Worm (Caenorhabditis elegans) whole organism, late embryonic: Measurements from ENCODE around the gene F23F12.13.
A peak's percentile ranks its signal among the peaks of the same experiment; 100 is the strongest.

Experiments
- C38D4.7 ChIP-seq: fragments of 200-800 bp; sonication (Bioruptor generic); optimal IDR thresholded peaks from 2 replicates; lab custom pipeline; 2018; ENCODE audit warnings: mild to moderate bottlenecking, missing genetic modification characterization, moderate library complexity, missing compliant biosample characterization
- K02D7.2 ChIP-seq: sonication (generic microtip); optimal IDR thresholded peaks from 2 replicates; lab custom pipeline; 2017; ENCODE audit warnings: mild to moderate bottlenecking, missing genetic modification characterization, missing compliant biosample characterization
- K09A11.1 ChIP-seq: sonication (generic microtip); optimal IDR thresholded peaks from 2 replicates; lab custom pipeline; 2017; ENCODE audit warnings: antibody characterized with exemption, mild to moderate bottlenecking, missing genetic modification characterization, missing compliant biosample characterization; ENCODE audit not compliant: insufficient read depth
- ahr-1 ChIP-seq: sonication (generic microtip); optimal IDR thresholded peaks from 2 replicates; lab custom pipeline; 2016; ENCODE audit warnings: missing genetic modification characterization, missing compliant biosample characterization
- ceh-14 ChIP-seq: sonication (generic microtip); optimal IDR thresholded peaks from 2 replicates; lab custom pipeline; 2016; ENCODE audit warnings: missing genotype, missing genetic modification characterization, missing compliant biosample characterization
- ceh-18 ChIP-seq: sonication (generic microtip); optimal IDR thresholded peaks from 2 replicates; lab custom pipeline; 2016; ENCODE audit warnings: missing genetic modification characterization, missing compliant biosample characterization
- ceh-19 ChIP-seq: fragments of 200-800 bp; sonication (Bioruptor generic); optimal IDR thresholded peaks from 2 replicates; lab custom pipeline; 2018; ENCODE audit warnings: mild to moderate bottlenecking, missing genetic modification characterization, missing compliant biosample characterization
- ceh-2 ChIP-seq: sonication (generic microtip); optimal IDR thresholded peaks from 2 replicates; lab custom pipeline; 2016; ENCODE audit warnings: missing genotype, missing genetic modification characterization, missing compliant biosample characterization
- ceh-22 ChIP-seq: sonication (generic microtip); optimal IDR thresholded peaks from 2 replicates; lab custom pipeline; 2017; ENCODE audit warnings: missing biosample characterization, missing genetic modification characterization
- ceh-24 ChIP-seq: sonication (generic microtip); optimal IDR thresholded peaks from 2 replicates; lab custom pipeline; 2016; ENCODE audit warnings: mild to moderate bottlenecking, missing genetic modification characterization, missing compliant biosample characterization
- ceh-30 ChIP-seq: fragments of 150-350 bp; optimal IDR thresholded peaks from 2 replicates; lab custom pipeline; 2014; ENCODE audit warnings: missing biosample characterization, missing genetic modification characterization
- ceh-31 ChIP-seq: sonication (generic microtip); optimal IDR thresholded peaks from 2 replicates; lab custom pipeline; 2016; ENCODE audit warnings: missing genetic modification characterization, missing compliant biosample characterization
- ceh-45 ChIP-seq: fragments of 200-800 bp; sonication (Bioruptor generic); IDR thresholded peaks from 2 replicates; pipeline ENCODE4 v1.3.6; 2022; ENCODE audit warnings: missing genetic modification reagents, missing genetic modification characterization, missing compliant biosample characterization
- ceh-48 ChIP-seq: sonication (generic microtip); optimal IDR thresholded peaks from 2 replicates; lab custom pipeline; 2016; ENCODE audit warnings: missing genetic modification characterization, inconsistent platforms, missing compliant biosample characterization
- ceh-9 ChIP-seq: sonication (generic microtip); optimal IDR thresholded peaks from 2 replicates; lab custom pipeline; 2016; ENCODE audit warnings: mild to moderate bottlenecking, missing genetic modification characterization, inconsistent platforms, missing compliant biosample characterization
- che-1 ChIP-seq: sonication (generic microtip); optimal IDR thresholded peaks from 2 replicates; lab custom pipeline; 2016; ENCODE audit warnings: mild to moderate bottlenecking, missing genetic modification characterization, missing compliant biosample characterization
- dve-1 ChIP-seq: sonication (generic microtip); optimal IDR thresholded peaks from 2 replicates; lab custom pipeline; 2017; ENCODE audit warnings: antibody characterized with exemption, mild to moderate bottlenecking, missing genetic modification characterization, missing compliant biosample characterization
- elt-2 ChIP-seq: sonication (generic microtip); optimal IDR thresholded peaks from 2 replicates; lab custom pipeline; 2016; ENCODE audit warnings: missing genetic modification reagents, missing genetic modification characterization, missing compliant biosample characterization
- elt-4 ChIP-seq: sonication (generic microtip); optimal IDR thresholded peaks from 2 replicates; lab custom pipeline; 2016; ENCODE audit warnings: missing genetic modification characterization, missing compliant biosample characterization
- ets-4 ChIP-seq: sonication (generic microtip); optimal IDR thresholded peaks from 2 replicates; lab custom pipeline; 2016; ENCODE audit warnings: missing genetic modification characterization, missing compliant biosample characterization
- fax-1 ChIP-seq: sonication (generic microtip); optimal IDR thresholded peaks from 2 replicates; lab custom pipeline; 2016; ENCODE audit warnings: missing genotype, missing genetic modification characterization, missing compliant biosample characterization
- fkh-6 ChIP-seq: sonication (generic microtip); optimal IDR thresholded peaks from 2 replicates; lab custom pipeline; 2016; ENCODE audit warnings: missing genetic modification characterization, missing compliant biosample characterization
- gmeb-2 ChIP-seq: sonication (generic microtip); optimal IDR thresholded peaks from 2 replicates; lab custom pipeline; 2016; ENCODE audit warnings: missing genetic modification characterization, inconsistent platforms, missing compliant biosample characterization
- hlh-13 ChIP-seq: fragments of 200-800 bp; sonication (Bioruptor generic); optimal IDR thresholded peaks from 2 replicates; lab custom pipeline; 2018; ENCODE audit warnings: mild to moderate bottlenecking, missing genetic modification characterization, missing compliant biosample characterization
- hlh-15 ChIP-seq: sonication (generic microtip); optimal IDR thresholded peaks from 2 replicates; lab custom pipeline; 2016; ENCODE audit warnings: missing genetic modification characterization, missing compliant biosample characterization
- hlh-30 ChIP-seq: sonication (generic microtip); optimal IDR thresholded peaks from 2 replicates; lab custom pipeline; 2017; ENCODE audit warnings: antibody characterized with exemption, missing genetic modification characterization, missing compliant biosample characterization; ENCODE audit not compliant: insufficient read depth
- hlh-8 ChIP-seq: sonication (generic microtip); optimal IDR thresholded peaks from 2 replicates; lab custom pipeline; 2016; ENCODE audit warnings: missing genotype, missing genetic modification characterization, missing compliant biosample characterization
- lim-6 ChIP-seq: sonication (generic microtip); optimal IDR thresholded peaks from 2 replicates; lab custom pipeline; 2016; ENCODE audit warnings: missing genetic modification characterization, missing compliant biosample characterization
- lin-11 ChIP-seq: fragments of 200-800 bp; sonication (Bioruptor generic); optimal IDR thresholded peaks from 2 replicates; lab custom pipeline; 2018; ENCODE audit warnings: mild to moderate bottlenecking, missing genetic modification characterization, missing compliant biosample characterization
- madf-2 ChIP-seq: sonication (generic microtip); optimal IDR thresholded peaks from 2 replicates; lab custom pipeline; 2017; ENCODE audit warnings: missing genetic modification characterization, missing compliant biosample characterization
- mec-3 ChIP-seq: sonication (generic microtip); optimal IDR thresholded peaks from 2 replicates; lab custom pipeline; 2016; ENCODE audit warnings: borderline replicate concordance, missing genetic modification characterization, missing compliant biosample characterization
- nfya-1 ChIP-seq: sonication (generic microtip); optimal IDR thresholded peaks from 2 replicates; lab custom pipeline; 2017; ENCODE audit warnings: missing genetic modification characterization, mild to moderate bottlenecking, missing compliant biosample characterization, antibody characterized with exemption, moderate library complexity
- nhr-232 ChIP-seq: sonication (generic microtip); optimal IDR thresholded peaks from 2 replicates; lab custom pipeline; 2016; ENCODE audit warnings: missing genetic modification characterization, missing compliant biosample characterization
- npax-4 ChIP-seq: sonication (generic microtip); optimal IDR thresholded peaks from 2 replicates; lab custom pipeline; 2016; ENCODE audit warnings: missing genetic modification characterization, missing compliant biosample characterization
- odd-2 ChIP-seq: sonication (generic microtip); optimal IDR thresholded peaks from 2 replicates; lab custom pipeline; 2017; ENCODE audit warnings: antibody characterized with exemption, mild to moderate bottlenecking, missing genetic modification characterization, missing compliant biosample characterization
- pag-3 ChIP-seq: sonication (generic microtip); optimal IDR thresholded peaks from 2 replicates; lab custom pipeline; 2016; ENCODE audit warnings: missing compliant biosample characterization, missing genetic modification characterization, borderline replicate concordance
- pax-1 ChIP-seq: fragments of 150-350 bp; optimal IDR thresholded peaks from 2 replicates; lab custom pipeline; 2014; ENCODE audit warnings: missing biosample characterization, missing genetic modification characterization
- pha-4 ChIP-seq: fragments of 150-350 bp; optimal IDR thresholded peaks from 2 replicates; lab custom pipeline; 2018; ENCODE audit warnings: missing biosample characterization, missing genetic modification reagents, missing genetic modification characterization
- pqm-1 ChIP-seq: sonication (generic microtip); optimal IDR thresholded peaks from 2 replicates; lab custom pipeline; 2016; ENCODE audit warnings: missing genetic modification characterization, missing compliant biosample characterization
- pros-1 ChIP-seq: fragments of 150-350 bp; optimal IDR thresholded peaks from 2 replicates; lab custom pipeline; 2014; ENCODE audit warnings: missing biosample characterization, missing genetic modification reagents, missing genetic modification characterization
- ref-2 ChIP-seq: sonication (generic microtip); optimal IDR thresholded peaks from 2 replicates; lab custom pipeline; 2016; ENCODE audit warnings: missing genetic modification characterization, missing compliant biosample characterization
- rnt-1 ChIP-seq: sonication (generic microtip); optimal IDR thresholded peaks from 2 replicates; lab custom pipeline; 2016; ENCODE audit warnings: missing genetic modification characterization, missing compliant biosample characterization
- sdc-2 ChIP-seq: sonication (generic microtip); optimal IDR thresholded peaks from 2 replicates; lab custom pipeline; 2016; ENCODE audit warnings: missing genotype, missing genetic modification characterization, missing compliant biosample characterization
- sox-4 ChIP-seq: sonication (generic microtip); optimal IDR thresholded peaks from 2 replicates; lab custom pipeline; 2017; ENCODE audit warnings: mild to moderate bottlenecking, missing genetic modification characterization, inconsistent platforms, missing compliant biosample characterization
- syd-9 ChIP-seq: sonication (generic microtip); optimal IDR thresholded peaks from 2 replicates; lab custom pipeline; 2016; ENCODE audit warnings: mild to moderate bottlenecking, missing genetic modification characterization, moderate library complexity, missing compliant biosample characterization
- tbx-2 ChIP-seq: sonication (generic microtip); optimal IDR thresholded peaks from 2 replicates; lab custom pipeline; 2016; ENCODE audit warnings: missing genetic modification characterization, missing compliant biosample characterization
- ttx-3 ChIP-seq: sonication (generic microtip); optimal IDR thresholded peaks from 2 replicates; lab custom pipeline; 2016; ENCODE audit warnings: missing genetic modification reagents, missing genetic modification characterization, missing compliant biosample characterization
- unc-3 ChIP-seq, 2 experiments: fragments of 200-800 bp in 1 of 2; sonication (Bioruptor generic) in 1 of 2; sonication (generic microtip) in 1 of 2; conservative IDR thresholded peaks in 1 of 2; optimal IDR thresholded peaks in 1 of 2; 2 replicates each; pipeline versions ENCODE4 v1.3.6 to Lab custom; 2016 to 2022; ENCODE audit warnings: missing compliant biosample characterization in 2 of 2, missing genetic modification characterization in 2 of 2, missing genetic modification reagents in 1 of 2
- unc-55 ChIP-seq: sonication (generic microtip); optimal IDR thresholded peaks from 2 replicates; lab custom pipeline; 2017; ENCODE audit warnings: missing biosample characterization, missing genetic modification reagents, missing genetic modification characterization
- unc-86 ChIP-seq: sonication (generic microtip); optimal IDR thresholded peaks from 2 replicates; lab custom pipeline; 2016; ENCODE audit warnings: missing genetic modification characterization, missing compliant biosample characterization
- ztf-16 ChIP-seq: sonication (generic microtip); optimal IDR thresholded peaks from 2 replicates; lab custom pipeline; 2017; ENCODE audit warnings: missing genetic modification characterization, missing compliant biosample characterization

F23F12.13 gene

DNA sequence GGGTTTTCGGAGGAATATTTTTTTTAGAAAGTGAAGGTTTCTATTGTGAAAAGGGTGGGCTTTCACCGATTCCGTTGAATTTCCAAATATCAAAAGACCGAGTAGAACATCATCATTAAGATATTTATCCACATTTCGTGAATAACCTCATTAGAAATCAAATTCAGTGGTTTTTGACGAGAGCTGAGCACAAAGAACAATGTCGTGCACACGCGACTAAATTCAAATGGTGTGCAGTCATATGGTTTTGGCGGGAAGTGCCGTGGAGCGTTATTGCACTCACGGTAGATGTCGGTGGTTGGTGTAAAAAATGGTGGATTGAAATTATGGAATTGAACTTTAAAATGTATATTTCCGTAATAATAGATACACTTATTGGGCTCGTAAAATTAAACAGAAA is 42.8 kb upstream of the F23F12.13 start:
- TF ChIP-seq unc-55 (GFP tag; lab: Kevin White, UChicago) (no peak), hlh-30 (peak; percentile 81)

DNA sequence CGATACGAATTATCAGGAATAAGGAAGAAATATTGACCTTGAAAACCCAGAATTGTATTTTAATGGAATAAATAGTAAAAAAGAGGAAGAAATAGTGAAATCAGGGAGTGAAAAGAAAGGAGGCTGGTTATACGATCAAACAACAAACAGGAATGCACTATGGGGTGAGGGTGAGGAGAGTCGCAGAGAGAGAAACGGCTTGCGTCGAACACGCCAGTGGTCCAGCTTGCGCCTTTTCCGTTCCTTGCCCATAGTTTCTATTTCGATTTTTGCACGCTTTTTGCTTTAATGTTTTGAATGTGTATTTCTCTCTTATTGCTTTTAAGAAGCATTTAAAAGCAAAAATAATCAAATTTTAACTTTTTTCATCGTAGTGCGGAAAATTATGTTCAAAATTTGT is 41.8 kb upstream of the F23F12.13 start:
- TF ChIP-seq pqm-1 (tag; lab: Kevin White, UChicago) (peak; percentile 32), unc-3 (GFP tag; conservative IDR thresholded peaks at IDR 0.05; lab: Robert Waterston, UW) (no peak), unc-3 (tag; optimal IDR thresholded peaks at IDR 0.05; lab: Kevin White, UChicago) (peak; percentile 36), ztf-16 (tag; lab: Kevin White, UChicago) (peak; percentile 74), sox-4 (tag; lab: Kevin White, UChicago) (peak; percentile 60), tbx-2 (peak; percentile 78), ref-2 (tag; lab: Kevin White, UChicago) (peak; percentile 32), elt-2 (tag; lab: Kevin White, UChicago) (peak; percentile 80), unc-86 (tag; lab: Kevin White, UChicago) (peak; percentile 31), C38D4.7 (peak; percentile 32), lin-11 (tag; lab: Kevin White, UChicago) (peak; percentile 5), ceh-2 (tag; lab: Kevin White, UChicago) (peak; percentile 45), ceh-24 (no peak), che-1 (tag; lab: Kevin White, UChicago) (peak; percentile 22), ceh-48 (tag; lab: Kevin White, UChicago) (peak; percentile 8), ceh-45 (GFP tag; lab: Robert Waterston, UW) (no peak), rnt-1 (tag; lab: Kevin White, UChicago) (peak; percentile 41), hlh-15 (tag; lab: Kevin White, UChicago) (peak; percentile 5), elt-4 (tag; lab: Kevin White, UChicago) (no peak), pax-1 (tag; lab: Kevin White, UChicago) (no peak), hlh-30 (peak; percentile 41), sdc-2 (tag; lab: Kevin White, UChicago) (peak; percentile 55), nhr-232 (tag; lab: Kevin White, UChicago) (peak; percentile 28), ets-4 (tag; lab: Kevin White, UChicago) (peak; percentile 31), ttx-3 (tag; lab: Kevin White, UChicago) (peak; percentile 62), pros-1 (peak; percentile 14), dve-1 (tag; lab: Kevin White, UChicago) (peak; percentile 79), madf-2 (tag; lab: Kevin White, UChicago) (peak; percentile 41), syd-9 (tag; lab: Kevin White, UChicago) (peak; percentile 33), mec-3 (no peak), ahr-1 (tag; lab: Kevin White, UChicago) (no peak), pha-4 (tag; lab: Kevin White, UChicago) (no peak), lim-6 (tag; lab: Kevin White, UChicago) (peak; percentile 26), npax-4 (tag; lab: Kevin White, UChicago) (no peak), ceh-22 (tag; lab: Kevin White, UChicago) (no peak), ceh-18 (peak; percentile 64), odd-2 (tag; lab: Kevin White, UChicago) (no peak), hlh-8 (tag; lab: Kevin White, UChicago) (peak; percentile 11), ceh-31 (peak; percentile 75), ceh-14 (tag; lab: Kevin White, UChicago) (peak; percentile 68), gmeb-2 (tag; lab: Kevin White, UChicago) (peak; percentile 55), fkh-6 (tag; lab: Kevin White, UChicago) (peak; percentile 56), K09A11.1 (tag; lab: Kevin White, UChicago) (peak; percentile 19), ceh-19 (GFP tag; lab: Kevin White, UChicago) (peak; percentile 77), hlh-13 (GFP tag; lab: Kevin White, UChicago) (peak; percentile 51), fax-1 (tag; lab: Kevin White, UChicago) (peak; percentile 40), K02D7.2 (no peak), pag-3 (tag; lab: Kevin White, UChicago) (no peak), ceh-30 (tag; lab: Kevin White, UChicago) (peak; percentile 37), ceh-9 (no peak), nfya-1 (tag; lab: Kevin White, UChicago) (peak; percentile 83)
